Worm (Caenorhabditis elegans) whole organism, L4 larva: ENCODE measurements around the gene Y45G5AM.3.
A peak's percentile ranks its signal among the peaks of the same experiment; 100 is the strongest.

Source experiments
- F26F4.8 ChIP-seq: fragments of 200-800 bp; sonication (Bioruptor generic); conservative IDR thresholded peaks from 2 replicates; pipeline ENCODE4 v1.3.6; 2022; ENCODE audit warnings: missing genetic modification characterization, missing compliant biosample characterization
- T26A8.4 ChIP-seq: fragments of 200-800 bp; sonication (Bioruptor generic); IDR thresholded peaks from 2 replicates; pipeline ENCODE4 v1.3.6; 2022; ENCODE audit warnings: missing genetic modification characterization, missing compliant biosample characterization
- Y105C5A.15 ChIP-seq: fragments of 200-800 bp; sonication (Bioruptor generic); IDR thresholded peaks from 2 replicates; pipeline ENCODE4 v1.3.6; 2022; ENCODE audit warnings: missing genetic modification characterization, missing compliant biosample characterization
- Y5F2A.4 ChIP-seq: fragments of 200-800 bp; sonication (Bioruptor generic); optimal IDR thresholded peaks from 2 replicates; lab custom pipeline; 2018; ENCODE audit warnings: mild to moderate bottlenecking, missing genetic modification characterization, missing compliant biosample characterization
- Y75B8A.6 ChIP-seq: fragments of 200-800 bp; sonication (Bioruptor generic); IDR thresholded peaks from 2 replicates; pipeline ENCODE4 v1.3.6; 2022; ENCODE audit warnings: missing genetic modification reagents, missing genetic modification characterization, missing compliant biosample characterization
- aly-2 ChIP-seq: sonication (generic microtip); optimal IDR thresholded peaks from 2 replicates; lab custom pipeline; 2018; ENCODE audit warnings: missing biosample characterization, missing genetic modification characterization
- ama-1 ChIP-seq: fragments of 150-350 bp; optimal IDR thresholded peaks from 2 replicates; lab custom pipeline; 2014; ENCODE audit warnings: inconsistent platforms, mixed read lengths
- arid-1 ChIP-seq: fragments of 200-800 bp; sonication (Bioruptor generic); conservative IDR thresholded peaks from 2 replicates; pipeline ENCODE4 v1.3.6; 2022; ENCODE audit warnings: missing genetic modification reagents, missing genetic modification characterization, missing compliant biosample characterization
- ceh-32 ChIP-seq: sonication (generic microtip); optimal IDR thresholded peaks from 2 replicates; lab custom pipeline; 2016; ENCODE audit warnings: mild to moderate bottlenecking, missing genetic modification characterization, missing compliant biosample characterization; ENCODE audit not compliant: poor library complexity
- ceh-82 ChIP-seq: sonication (generic microtip); optimal IDR thresholded peaks from 2 replicates; lab custom pipeline; 2017; ENCODE audit warnings: missing biosample characterization, missing genetic modification characterization
- daf-12 ChIP-seq: fragments of 150-350 bp; optimal IDR thresholded peaks from 2 replicates; lab custom pipeline; 2014; ENCODE audit warnings: missing biosample characterization, missing genetic modification reagents, missing genetic modification characterization
- daf-16 ChIP-seq, 3 experiments: sonication (generic microtip); optimal IDR thresholded peaks; 2 replicates each; lab custom pipeline; 2016 to 2017; ENCODE audit warnings: missing genetic modification characterization in 3 of 3, missing genetic modification reagents in 3 of 3, mild to moderate bottlenecking in 2 of 3, missing compliant biosample characterization in 2 of 3, missing biosample characterization in 1 of 3, moderate library complexity in 1 of 3
- daf-19 ChIP-seq: fragments of 200-800 bp; sonication (Bioruptor generic); conservative IDR thresholded peaks from 2 replicates; pipeline ENCODE4 v1.3.6; 2022; ENCODE audit warnings: missing genetic modification characterization, missing compliant biosample characterization
- daf-8 ChIP-seq: fragments of 200-800 bp; sonication (Bioruptor generic); IDR thresholded peaks from 2 replicates; pipeline ENCODE4 v1.3.6; 2022; ENCODE audit warnings: missing genetic modification characterization, missing compliant biosample characterization
- dve-1 ChIP-seq: sonication (generic microtip); optimal IDR thresholded peaks from 2 replicates; lab custom pipeline; 2017; ENCODE audit warnings: antibody characterized with exemption, mild to moderate bottlenecking, missing genetic modification characterization, missing compliant biosample characterization; ENCODE audit not compliant: insufficient read depth
- egl-43 ChIP-seq: fragments of 200-800 bp; sonication (Bioruptor generic); IDR thresholded peaks from 2 replicates; pipeline ENCODE4 v1.3.6; 2022; ENCODE audit warnings: missing genetic modification reagents, missing genetic modification characterization, missing compliant biosample characterization
- fos-1 ChIP-seq: fragments of 150-350 bp; optimal IDR thresholded peaks from 2 replicates; lab custom pipeline; 2014; ENCODE audit warnings: missing biosample characterization, missing genetic modification characterization
- gei-8 ChIP-seq: fragments of 200-800 bp; sonication (Bioruptor generic); optimal IDR thresholded peaks from 2 replicates; lab custom pipeline; 2018; ENCODE audit warnings: mild to moderate bottlenecking, missing genetic modification characterization, missing compliant biosample characterization
- hlh-11 ChIP-seq: fragments of 200-800 bp; sonication (Bioruptor generic); optimal IDR thresholded peaks from 2 replicates; lab custom pipeline; 2018; ENCODE audit warnings: mild to moderate bottlenecking, missing genetic modification characterization, missing compliant biosample characterization
- lir-3 ChIP-seq: sonication (generic microtip); optimal IDR thresholded peaks from 2 replicates; lab custom pipeline; 2016; ENCODE audit warnings: mild to moderate bottlenecking, missing genetic modification characterization, missing compliant biosample characterization
- lsy-2 ChIP-seq, 2 experiments: fragments of 150-350 bp in 1 of 2; sonication (generic microtip) in 1 of 2; optimal IDR thresholded peaks; 2 replicates each; lab custom pipeline; 2014 to 2017; ENCODE audit warnings: missing biosample characterization in 2 of 2, missing genetic modification characterization in 2 of 2
- madf-9 ChIP-seq: fragments of 200-800 bp; sonication (Bioruptor generic); conservative IDR thresholded peaks from 2 replicates; pipeline ENCODE4 v1.3.6; 2022; ENCODE audit warnings: missing genetic modification reagents, missing genetic modification characterization, missing compliant biosample characterization
- mdt-29 ChIP-seq: fragments of 200-800 bp; sonication (Bioruptor generic); IDR thresholded peaks from 2 replicates; pipeline ENCODE4 v1.3.6; 2022; ENCODE audit warnings: missing genetic modification reagents, missing genetic modification characterization, missing compliant biosample characterization
- mxl-2 ChIP-seq: fragments of 200-800 bp; sonication (Bioruptor generic); conservative IDR thresholded peaks from 2 replicates; pipeline ENCODE4 v1.3.6; 2022; ENCODE audit warnings: missing genetic modification reagents, missing genetic modification characterization, missing compliant biosample characterization
- mxl-3 ChIP-seq: fragments of 200-800 bp; sonication (Bioruptor generic); optimal IDR thresholded peaks from 2 replicates; lab custom pipeline; 2018; ENCODE audit warnings: mild to moderate bottlenecking, missing genetic modification characterization, missing compliant biosample characterization
- nhr-10 ChIP-seq: fragments of 150-350 bp; optimal IDR thresholded peaks from 2 replicates; lab custom pipeline; 2014; ENCODE audit warnings: missing biosample characterization, missing genetic modification characterization
- nhr-11 ChIP-seq: fragments of 150-350 bp; optimal IDR thresholded peaks from 2 replicates; lab custom pipeline; 2014; ENCODE audit warnings: missing biosample characterization, missing genetic modification characterization
- nhr-111 ChIP-seq: fragments of 200-800 bp; sonication (Bioruptor generic); optimal IDR thresholded peaks from 2 replicates; lab custom pipeline; 2018; ENCODE audit warnings: mild to moderate bottlenecking, missing genetic modification characterization, missing compliant biosample characterization
- nhr-28 ChIP-seq: fragments of 150-350 bp; optimal IDR thresholded peaks from 2 replicates; lab custom pipeline; 2014; ENCODE audit warnings: missing biosample characterization, missing genetic modification characterization
- pha-4 ChIP-seq, 2 experiments: fragments of 150-350 bp in 1 of 2; fragments of 200-800 bp in 1 of 2; sonication (Bioruptor generic) in 1 of 2; IDR thresholded peaks in 1 of 2; optimal IDR thresholded peaks in 1 of 2; 2 replicates each; pipeline versions ENCODE4 v1.3.6 to Lab custom; 2014 to 2022; ENCODE audit warnings: missing genetic modification characterization in 2 of 2, missing genetic modification reagents in 2 of 2, missing biosample characterization in 1 of 2, missing compliant biosample characterization in 1 of 2
- rbr-2 ChIP-seq: sonication (generic microtip); optimal IDR thresholded peaks from 2 replicates; lab custom pipeline; 2016; ENCODE audit warnings: missing genotype, missing genetic modification characterization, missing compliant biosample characterization
- saeg-2 ChIP-seq: fragments of 200-800 bp; sonication (Bioruptor generic); IDR thresholded peaks from 2 replicates; pipeline ENCODE4 v1.3.6; 2022; ENCODE audit warnings: missing genetic modification reagents, missing genetic modification characterization, missing compliant biosample characterization
- snpc-1.2 ChIP-seq: fragments of 200-800 bp; sonication (Bioruptor generic); IDR thresholded peaks from 2 replicates; pipeline ENCODE4 v1.3.6; 2022; ENCODE audit warnings: missing genetic modification reagents, missing genetic modification characterization, missing compliant biosample characterization
- snpc-4 ChIP-seq: fragments of 150-350 bp; optimal IDR thresholded peaks from 2 replicates; lab custom pipeline; 2014; ENCODE audit warnings: missing biosample characterization, missing genetic modification characterization
- unc-62 ChIP-seq, 3 experiments: fragments of 150-350 bp in 1 of 3; sonication (generic microtip); optimal IDR thresholded peaks in 2 of 3; peaks in 1 of 3; 1 replicate in 1 of 3; 2 replicates in 2 of 3; lab custom pipeline; 2014 to 2017; ENCODE audit warnings: missing biosample characterization in 3 of 3, missing genetic modification characterization in 3 of 3, missing genetic modification reagents in 3 of 3, missing genotype in 1 of 3
- vab-7 ChIP-seq: fragments of 200-800 bp; sonication (Bioruptor generic); IDR thresholded peaks from 2 replicates; pipeline ENCODE4 v1.3.6; 2022; ENCODE audit warnings: missing genetic modification reagents, missing genetic modification characterization, missing compliant biosample characterization
- ztf-7 ChIP-seq: fragments of 150-350 bp; optimal IDR thresholded peaks from 2 replicates; lab custom pipeline; 2014; ENCODE audit warnings: missing biosample characterization, missing genetic modification characterization

The Y45G5AM.3 gene

ce11 chrV:4152200-4152599, 12.2 kb upstream of the Y45G5AM.3 start, which contains the start of gene Y45G5AM.6:
Gene Y45G5AM.6, minus strand, starts transcription at chrV:4152300.
- TF ChIP-seq egl-43 (no peak), snpc-1.2 (GFP tag; lab: Robert Waterston, UW) (no peak), T26A8.4 (GFP tag; lab: Robert Waterston, UW) (no peak), Y75B8A.6 (GFP tag; lab: Robert Waterston, UW) (no peak), lir-3 (tag; lab: Kevin White, UChicago) (no peak), pha-4 (GFP tag; IDR thresholded peaks at IDR 0.05; lab: Robert Waterston, UW) (no peak), pha-4 (tag; optimal IDR thresholded peaks at IDR 0.05; lab: Kevin White, UChicago) (no peak), ceh-82 (tag; lab: Kevin White, UChicago) (no peak), rbr-2 (tag; lab: Kevin White, UChicago) (no peak), daf-12 (no peak), ceh-32 (tag; lab: Kevin White, UChicago) (no peak), mxl-2 (GFP tag; lab: Robert Waterston, UW) (no peak), F26F4.8 (GFP tag; lab: Robert Waterston, UW) (no peak), vab-7 (GFP tag; lab: Robert Waterston, UW) (no peak), nhr-111 (GFP tag; lab: Kevin White, UChicago) (no peak), gei-8 (no peak)

ce11 chrV:4157291-4157690, 7.1 kb upstream of the Y45G5AM.3 start:
- TF ChIP-seq mxl-3 (peak; percentile 13), nhr-11 (tag; lab: Kevin White, UChicago) (peak; percentile 20), ceh-82 (tag; lab: Kevin White, UChicago) (no peak), Y75B8A.6 (GFP tag; lab: Robert Waterston, UW) (no peak), saeg-2 (GFP tag; lab: Robert Waterston, UW) (no peak), nhr-28 (tag; lab: Kevin White, UChicago) (peak; percentile 32), daf-12 (no peak), daf-16 (GFP tag; optimal IDR thresholded peaks at IDR 0.05; lab: Kevin White, UChicago) (peak in 1 of 2 experiments; percentile 40), daf-16 (tag; optimal IDR thresholded peaks at IDR 0.05; lab: Kevin White, UChicago) (no peak), unc-62 (GFP tag; optimal IDR thresholded peaks at IDR 0.05 in 1 of 2; lab: Kevin White, UChicago) (peak in 1 of 2 experiments; percentile 72), unc-62 (tag; optimal IDR thresholded peaks at IDR 0.05; lab: Kevin White, UChicago) (no peak), hlh-11 (tag; lab: Kevin White, UChicago) (peak; percentile 46), fos-1 (tag; lab: Kevin White, UChicago) (no peak)

- TF ChIP-seq daf-12: no peak
- TF ChIP-seq unc-62 (GFP tag; optimal IDR thresholded peaks at IDR 0.05 in 1 of 2; lab: Kevin White, UChicago): peak in 1 of 2 experiments; percentile 27
- TF ChIP-seq unc-62 (tag; optimal IDR thresholded peaks at IDR 0.05; lab: Kevin White, UChicago): no peak
Observed at ce11 chrV:4160086-4160485, 4.3 kb upstream of the Y45G5AM.3 start, which contains the start of gene Y45G5AM.5. Gene Y45G5AM.5, plus strand, starts transcription at chrV:4160386.

ce11 chrV:4162922-4163321, 1.4 kb upstream of the Y45G5AM.3 start, which contains the start of gene Y45G5AM.4:
Gene Y45G5AM.4, plus strand, starts transcription at chrV:4163222.
- no peak for TF ChIP-seq daf-8
- TF ChIP-seq arid-1 (GFP tag; lab: Robert Waterston, UW): no peak
- no peak for TF ChIP-seq nhr-10 (tag; lab: Kevin White, UChicago)
- TF ChIP-seq lsy-2 (tag; optimal IDR thresholded peaks at IDR 0.05; lab: Kevin White, UChicago): no peak
- TF ChIP-seq dve-1 (tag; lab: Kevin White, UChicago): no peak
- no peak for TF ChIP-seq Y105C5A.15
- no peak for TF ChIP-seq ama-1 (lab: Kevin White, UChicago)
- no peak for TF ChIP-seq Y75B8A.6 (GFP tag; lab: Robert Waterston, UW)
- TF ChIP-seq madf-9: no peak
- no peak for TF ChIP-seq F26F4.8 (GFP tag; lab: Robert Waterston, UW)
- no peak for TF ChIP-seq mdt-29 (GFP tag; lab: Robert Waterston, UW)
- no peak for TF ChIP-seq ceh-82 (tag; lab: Kevin White, UChicago)
- TF ChIP-seq Y5F2A.4: no peak
- TF ChIP-seq ztf-7 (tag; lab: Kevin White, UChicago): no peak
- TF ChIP-seq snpc-4 (tag; lab: Kevin White, UChicago): no peak
- no peak for TF ChIP-seq daf-19 (GFP tag; lab: Robert Waterston, UW)
- TF ChIP-seq aly-2 (tag; lab: Kevin White, UChicago): no peak
- no peak for TF ChIP-seq nhr-11 (tag; lab: Kevin White, UChicago)
